Worm (Caenorhabditis elegans): Measurements from ENCODE around the gene M106.2.

- TF ChIP-seq ama-1 (optimal IDR thresholded peaks at IDR 0.05) (no peak), ceh-82 (tag; optimal IDR thresholded peaks at IDR 0.05) (no peak), duxl-1 (tag; optimal IDR thresholded peaks at IDR 0.05; ENCODE audit: poor library complexity) (no peak), lin-38 (GFP tag; IDR thresholded peaks at IDR 0.05) (no peak), nhr-11 (tag; optimal IDR thresholded peaks at IDR 0.05) (no peak), snpc-4 (tag; optimal IDR thresholded peaks at IDR 0.05) (no peak), F26F4.8 (GFP tag; conservative IDR thresholded peaks at IDR 0.05) (no peak), daf-12 (tag; optimal IDR thresholded peaks at IDR 0.05) (no peak), Y105C5A.15 (GFP tag; IDR thresholded peaks at IDR 0.05) (no peak)
Measured at ce11 chrII:10857077-10857476, 7.3 kb upstream of the M106.2 start, which contains the start of gene M106.7.
